Worm (Caenorhabditis elegans): ENCODE measurements around the gene T25D1.1.
A peak's percentile ranks its signal among the peaks of the same experiment; 100 is the strongest.

DNA sequence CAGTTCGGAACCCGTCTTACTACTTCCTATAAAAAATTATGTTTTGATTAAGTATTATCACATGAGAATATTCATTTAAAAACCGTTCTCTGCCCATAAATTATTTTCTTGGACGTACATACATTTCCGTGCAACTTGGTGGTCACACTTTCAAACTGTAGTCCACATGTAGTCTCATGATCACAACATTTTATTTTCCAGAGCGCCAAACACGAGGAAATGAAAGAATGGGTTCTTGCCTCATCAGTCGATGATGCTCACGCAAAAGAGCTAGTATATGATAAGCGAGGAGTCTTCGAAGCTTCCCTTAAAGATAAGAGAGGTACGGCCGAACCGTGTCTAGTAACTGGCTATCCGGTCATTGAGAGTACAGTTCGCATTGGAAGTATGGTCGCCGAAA lies 30.9 kb downstream of the T25D1.1 start:
- TF ChIP-seq egl-44 (GFP tag; IDR thresholded peaks at IDR 0.05) (no peak), K12H6.12 (tag; optimal IDR thresholded peaks at IDR 0.05) (no peak), nfya-1 (tag; optimal IDR thresholded peaks at IDR 0.05; ENCODE audit: borderline replicate concordance, insufficient read depth) (no peak), snpc-3.4 (tag; optimal IDR thresholded peaks at IDR 0.05) (no peak), snpc-4 (GFP tag; optimal IDR thresholded peaks at IDR 0.05) (no peak), snpc-4 (tag; optimal IDR thresholded peaks at IDR 0.05) (peak in 1 of 4 experiments; percentile 27)

Data from whole organism, young adult.